Fruit fly (Drosophila melanogaster) whole organism, adult: ENCODE measurements around the gene Pph13.
A peak's percentile ranks its signal among the peaks of the same experiment; 100 is the strongest.

Experiments used
- CG11617 ChIP-seq: fragments of 200-800 bp; sonication (Bioruptor generic); optimal IDR thresholded peaks from 2 replicates; lab custom pipeline; 2017; ENCODE audit warnings: mild to moderate bottlenecking, missing biosample characterization, missing genetic modification reagents, missing genetic modification characterization
- CG12768 ChIP-seq: fragments of 200-800 bp; sonication (Bioruptor generic); optimal IDR thresholded peaks from 2 replicates; lab custom pipeline; 2017; ENCODE audit warnings: missing biosample characterization, missing genetic modification characterization, mild to moderate bottlenecking, moderate library complexity, missing genetic modification reagents
- CG14711 ChIP-seq: fragments of 200-800 bp; sonication (Bioruptor generic); optimal IDR thresholded peaks from 2 replicates; lab custom pipeline; 2018; ENCODE audit warnings: missing biosample characterization, mild to moderate bottlenecking, missing genetic modification characterization, moderate library complexity
- CG1620 ChIP-seq: fragments of 200-800 bp; sonication (Bioruptor generic); optimal IDR thresholded peaks from 2 replicates; lab custom pipeline; 2016; ENCODE audit warnings: missing biosample characterization, missing genetic modification characterization
- CG33017 ChIP-seq: fragments of 200-800 bp; sonication (Bioruptor generic); optimal IDR thresholded peaks from 2 replicates; lab custom pipeline; 2018; ENCODE audit warnings: missing biosample characterization, mild to moderate bottlenecking, missing genetic modification characterization, moderate library complexity
- CG5204 ChIP-seq: fragments of 200-800 bp; sonication (Bioruptor generic); optimal IDR thresholded peaks from 2 replicates; lab custom pipeline; 2016; ENCODE audit warnings: missing biosample characterization, missing genetic modification characterization
- CG7045 ChIP-seq: fragments of 200-800 bp; sonication (Bioruptor generic); optimal IDR thresholded peaks from 2 replicates; lab custom pipeline; 2017; ENCODE audit warnings: missing biosample characterization, mild to moderate bottlenecking, missing genetic modification characterization
- CG7101 ChIP-seq: fragments of 200-800 bp; sonication (Bioruptor generic); optimal IDR thresholded peaks from 2 replicates; lab custom pipeline; 2018; ENCODE audit warnings: missing biosample characterization, mild to moderate bottlenecking, missing genetic modification characterization, moderate library complexity
- Clk ChIP-seq: fragments of 200-800 bp; sonication (Bioruptor generic); optimal IDR thresholded peaks from 2 replicates; lab custom pipeline; 2017; ENCODE audit warnings: missing biosample characterization, missing genetic modification characterization
- Crg-1 ChIP-seq: fragments of 200-800 bp; sonication (Bioruptor generic); optimal IDR thresholded peaks from 2 replicates; lab custom pipeline; 2016; ENCODE audit warnings: missing biosample characterization, missing genetic modification characterization
- Hr96 ChIP-seq: fragments of 200-800 bp; sonication (Bioruptor generic); optimal IDR thresholded peaks from 2 replicates; lab custom pipeline; 2016; ENCODE audit warnings: missing biosample characterization, missing genetic modification characterization
- Mnt ChIP-seq: fragments of 200-800 bp; sonication (Bioruptor generic); optimal IDR thresholded peaks from 2 replicates; lab custom pipeline; 2016; ENCODE audit warnings: missing biosample characterization, mild to moderate bottlenecking, missing genetic modification characterization
- bab1 ChIP-seq: fragments of 200-800 bp; sonication (Bioruptor generic); optimal IDR thresholded peaks from 3 replicates; lab custom pipeline; 2019; ENCODE audit warnings: missing biosample characterization, mild to moderate bottlenecking, missing genetic modification characterization, moderate library complexity
- cic ChIP-seq: fragments of 200-800 bp; sonication (Bioruptor generic); optimal IDR thresholded peaks from 2 replicates; lab custom pipeline; 2017; ENCODE audit warnings: missing biosample characterization, mild to moderate bottlenecking, missing genetic modification characterization, moderate library complexity
- cnc ChIP-seq, 2 experiments: fragments of >200 bp; optimal IDR thresholded peaks; 2 replicates each; lab custom pipeline; 2017
- kay ChIP-seq: fragments of 200-800 bp; sonication (Bioruptor generic); peaks from one replicate; lab custom pipeline; 2016; ENCODE audit warnings: missing biosample characterization, missing genetic modification characterization, borderline replicate concordance
- ovo ChIP-seq: fragments of 200-800 bp; sonication (Bioruptor generic); optimal IDR thresholded peaks from 2 replicates; lab custom pipeline; 2016; ENCODE audit warnings: missing biosample characterization, missing genetic modification characterization
- pad ChIP-seq: fragments of 200-800 bp; sonication (Bioruptor generic); optimal IDR thresholded peaks from 3 replicates; lab custom pipeline; 2017; ENCODE audit warnings: missing biosample characterization, missing genetic modification characterization, mild to moderate bottlenecking, moderate library complexity, missing genetic modification reagents
- tj ChIP-seq: fragments of 200-800 bp; sonication (Bioruptor generic); optimal IDR thresholded peaks from 3 replicates; lab custom pipeline; 2017; ENCODE audit warnings: missing biosample characterization, mild to moderate bottlenecking, missing genetic modification characterization, moderate library complexity
- toe ChIP-seq: fragments of 200-800 bp; sonication (Bioruptor generic); optimal IDR thresholded peaks from 2 replicates; lab custom pipeline; 2016; ENCODE audit warnings: missing biosample characterization, missing genetic modification characterization

The Pph13 gene

dm6 chr2L:544444-545179 lies 32.7 kb upstream of the Pph13 start, which contains the start of the genes Spp and nAChRbeta3:
Gene Spp, minus strand, starts transcription at chr2L:544653.
Gene nAChRbeta3, plus strand, starts transcription at chr2L:545129.
- TF ChIP-seq Mnt (GFP tag; lab: Kevin White, UChicago): peak; percentile 34
- no peak for TF ChIP-seq toe (GFP tag; lab: Kevin White, UChicago)
- no peak for TF ChIP-seq cic

- TF ChIP-seq CG7045 (GFP tag; lab: Kevin White, UChicago) (no peak), cnc (optimal IDR thresholded peaks at IDR 0.05; lab: Kevin White, UChicago) (no peak), CG5204 (GFP tag; lab: Kevin White, UChicago) (no peak), CG14711 (tag; lab: Kevin White, UChicago) (no peak), cic (no peak), pad (GFP tag; lab: Kevin White, UChicago) (no peak), CG11617 (GFP tag; lab: Kevin White, UChicago) (no peak), Hr96 (GFP tag; lab: Kevin White, UChicago) (no peak), CG12768 (no peak)
Observed at dm6 chr2L:547978-548377, 29.3 kb upstream of the Pph13 start.

- TF ChIP-seq cnc (optimal IDR thresholded peaks at IDR 0.05; lab: Kevin White, UChicago) (no peak), cic (no peak), CG5204 (GFP tag; lab: Kevin White, UChicago) (no peak), Crg-1 (GFP tag; lab: Kevin White, UChicago) (no peak), Mnt (GFP tag; lab: Kevin White, UChicago) (no peak), CG1620 (GFP tag; lab: Kevin White, UChicago) (no peak), CG7045 (GFP tag; lab: Kevin White, UChicago) (no peak), Hr96 (GFP tag; lab: Kevin White, UChicago) (no peak), CG33017 (no peak), Clk (GFP tag; lab: Kevin White, UChicago) (no peak), pad (GFP tag; lab: Kevin White, UChicago) (no peak), CG7101 (tag; lab: Kevin White, UChicago) (no peak), tj (GFP tag; lab: Kevin White, UChicago) (no peak), ovo (GFP tag; lab: Kevin White, UChicago) (no peak)
Observed at dm6 chr2L:549637-550036, 27.6 kb upstream of the Pph13 start.

dm6 chr2L:552432-552929 lies 24.8 kb upstream of the Pph13 start, which contains the start of gene Ets21C:
Gene Ets21C, minus strand, starts transcription at chr2L:552923.
- TF ChIP-seq ovo (GFP tag; lab: Kevin White, UChicago) (no peak), CG14711 (tag; lab: Kevin White, UChicago) (no peak), CG33017 (peak; percentile 12), CG7045 (GFP tag; lab: Kevin White, UChicago) (peak; percentile 5), pad (GFP tag; lab: Kevin White, UChicago) (peak; percentile 89), CG7101 (tag; lab: Kevin White, UChicago) (peak; percentile 24), bab1 (no peak), cic (peak; percentile 96), CG12768 (peak; percentile 72), Clk (GFP tag; lab: Kevin White, UChicago) (no peak), toe (GFP tag; lab: Kevin White, UChicago) (no peak), kay (GFP tag; lab: Kevin White, UChicago) (peak; percentile 98), Crg-1 (GFP tag; lab: Kevin White, UChicago) (no peak), tj (GFP tag; lab: Kevin White, UChicago) (peak; percentile 19), Mnt (GFP tag; lab: Kevin White, UChicago) (peak; percentile 55), CG11617 (GFP tag; lab: Kevin White, UChicago) (peak; percentile 56), CG1620 (GFP tag; lab: Kevin White, UChicago) (no peak)

- TF ChIP-seq Mnt (GFP tag; lab: Kevin White, UChicago): peak; percentile 43
- TF ChIP-seq cic: peak; percentile 12
- TF ChIP-seq CG33017: no peak
- TF ChIP-seq CG7101 (tag; lab: Kevin White, UChicago): no peak
- no peak for TF ChIP-seq pad (GFP tag; lab: Kevin White, UChicago)
- TF ChIP-seq Hr96 (GFP tag; lab: Kevin White, UChicago): peak; percentile 46
- TF ChIP-seq CG14711 (tag; lab: Kevin White, UChicago): no peak
- peak in 1 of 2 experiments; percentile 94 for TF ChIP-seq cnc (optimal IDR thresholded peaks at IDR 0.05; lab: Kevin White, UChicago)
- no peak for TF ChIP-seq CG11617 (GFP tag; lab: Kevin White, UChicago)
- TF ChIP-seq CG7045 (GFP tag; lab: Kevin White, UChicago): peak; percentile 2
- TF ChIP-seq tj (GFP tag; lab: Kevin White, UChicago): peak; percentile 2
- peak; percentile 14 for TF ChIP-seq bab1
- TF ChIP-seq ovo (GFP tag; lab: Kevin White, UChicago): peak; percentile 24
Observed at dm6 chr2L:559311-559710, 18.0 kb upstream of the Pph13 start, which contains the start of gene Tspo. Gene Tspo, plus strand, starts transcription at chr2L:559612.
